Worm (Caenorhabditis elegans) whole organism, L3 larva: ENCODE results near the gene hmg-1.2.
A peak's percentile ranks its signal among the peaks of the same experiment; 100 is the strongest.

Source experiments
- R02D3.7 ChIP-seq: fragments of 150-350 bp; optimal IDR thresholded peaks from 2 replicates; lab custom pipeline; 2014; ENCODE audit warnings: missing biosample characterization, missing genetic modification characterization
- ama-1 ChIP-seq: fragments of 150-350 bp; optimal IDR thresholded peaks from 2 replicates; lab custom pipeline; 2018
- ceh-28 ChIP-seq: fragments of 150-350 bp; optimal IDR thresholded peaks from 2 replicates; lab custom pipeline; 2014; ENCODE audit warnings: missing biosample characterization, missing genetic modification reagents, missing genetic modification characterization
- ceh-82 ChIP-seq: fragments of 150-350 bp; optimal IDR thresholded peaks from 2 replicates; lab custom pipeline; 2014; ENCODE audit warnings: missing biosample characterization, missing genetic modification characterization
- egl-5 ChIP-seq: fragments of 150-350 bp; optimal IDR thresholded peaks from 2 replicates; lab custom pipeline; 2017; ENCODE audit warnings: missing biosample characterization, missing genetic modification reagents, missing genetic modification characterization, inconsistent platforms
- elt-3 ChIP-seq, 3 experiments: fragments of 150-350 bp in 1 of 3; sonication (generic microtip) in 2 of 3; optimal IDR thresholded peaks; 2 replicates in 2 of 3; 4 replicates in 1 of 3; lab custom pipeline; 2014 to 2017; ENCODE audit warnings: missing biosample characterization in 3 of 3, missing genetic modification characterization in 3 of 3
- eor-1 ChIP-seq, 2 experiments: fragments of 150-350 bp; optimal IDR thresholded peaks; 2 replicates each; lab custom pipeline; 2014 to 2018; ENCODE audit warnings: missing biosample characterization in 2 of 2, missing genetic modification characterization in 2 of 2
- fkh-10 ChIP-seq: sonication (generic microtip); optimal IDR thresholded peaks from 2 replicates; lab custom pipeline; 2017; ENCODE audit warnings: missing biosample characterization, missing genetic modification reagents, missing genetic modification characterization
- lin-15B ChIP-seq: fragments of 150-350 bp; optimal IDR thresholded peaks from 2 replicates; lab custom pipeline; 2014; ENCODE audit warnings: missing biosample characterization, missing genetic modification characterization
- nhr-11 ChIP-seq: fragments of 150-350 bp; optimal IDR thresholded peaks from 2 replicates; lab custom pipeline; 2014; ENCODE audit warnings: missing biosample characterization, missing genetic modification characterization
- nhr-237 ChIP-seq: fragments of 150-350 bp; optimal IDR thresholded peaks from 2 replicates; lab custom pipeline; 2014; ENCODE audit warnings: missing biosample characterization, missing genetic modification characterization
- nhr-28 ChIP-seq: fragments of 150-350 bp; optimal IDR thresholded peaks from 2 replicates; lab custom pipeline; 2014; ENCODE audit warnings: missing biosample characterization, missing genetic modification characterization
- nhr-43 ChIP-seq: sonication (generic microtip); optimal IDR thresholded peaks from 2 replicates; lab custom pipeline; 2016; ENCODE audit warnings: mild to moderate bottlenecking, missing genetic modification characterization, missing compliant biosample characterization; ENCODE audit not compliant: poor library complexity, severe bottlenecking
- nhr-77 ChIP-seq: fragments of 150-350 bp; optimal IDR thresholded peaks from 2 replicates; lab custom pipeline; 2014; ENCODE audit warnings: missing biosample characterization, missing genetic modification characterization
- pha-4 ChIP-seq: fragments of 150-350 bp; optimal IDR thresholded peaks from 2 replicates; lab custom pipeline; 2014; ENCODE audit warnings: missing biosample characterization, missing genetic modification reagents, missing genetic modification characterization
- unc-62 ChIP-seq: fragments of 150-350 bp; sonication (generic microtip); optimal IDR thresholded peaks from 4 replicates; lab custom pipeline; 2014; ENCODE audit warnings: missing biosample characterization, missing genetic modification reagents, missing genetic modification characterization
- zag-1 ChIP-seq: fragments of 150-350 bp; optimal IDR thresholded peaks from 2 replicates; lab custom pipeline; 2014; ENCODE audit warnings: missing biosample characterization, missing genetic modification characterization

Gene hmg-1.2

DNA sequence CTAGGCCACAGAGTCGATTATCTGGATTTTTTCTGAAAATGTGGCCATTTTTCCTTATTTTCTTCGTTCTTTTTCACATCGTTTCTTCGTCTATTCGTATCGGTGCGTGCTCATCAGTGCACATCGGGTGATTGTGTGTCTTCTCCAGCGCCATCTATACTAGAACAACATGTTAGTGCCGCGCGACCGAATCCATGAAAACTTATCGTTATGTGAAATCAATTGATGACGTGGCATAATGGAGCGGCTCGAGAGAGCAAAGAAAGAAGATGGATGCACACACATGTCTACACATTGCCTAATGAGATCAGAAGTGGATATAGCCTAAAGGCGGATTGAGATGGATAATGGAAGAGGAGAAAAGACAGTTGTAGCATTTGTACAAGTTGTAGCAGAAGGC, 32.1 kb downstream of the hmg-1.2 start:
- TF ChIP-seq pha-4 (tag; lab: Kevin White, UChicago) (no peak), nhr-77 (no peak), zag-1 (tag; lab: Kevin White, UChicago) (no peak)

- no peak for TF ChIP-seq ceh-28 (tag; lab: Kevin White, UChicago)
- TF ChIP-seq lin-15B (tag; lab: Kevin White, UChicago), result no peak
- no peak for TF ChIP-seq nhr-43 (tag; lab: Kevin White, UChicago)
These were observed 35.3 kb downstream of the hmg-1.2 start for ce11 chrIII:6315515-6315914.

DNA sequence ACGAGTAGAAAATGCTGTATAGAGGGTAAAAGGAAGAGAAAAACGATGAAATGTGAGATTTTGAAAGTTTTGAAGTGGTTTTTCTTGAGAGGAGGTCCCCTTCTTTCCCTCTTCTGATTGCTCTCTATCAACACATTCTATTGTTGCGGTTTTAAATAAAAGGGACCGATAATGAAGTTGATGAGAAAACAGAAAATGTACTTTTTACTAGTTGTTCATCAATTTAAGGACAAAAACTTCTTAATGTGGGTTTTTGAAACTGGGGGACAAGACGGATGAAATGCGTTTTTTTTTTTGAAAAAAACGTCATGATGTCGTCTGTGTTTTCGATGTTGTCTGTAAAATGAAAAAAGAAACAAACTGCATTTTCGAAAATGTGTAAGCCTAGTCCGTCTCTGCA, 36.6 kb downstream of the hmg-1.2 start:
- TF ChIP-seq ceh-82 (tag; lab: Kevin White, UChicago) (no peak), nhr-11 (tag; lab: Kevin White, UChicago) (no peak)
- TF ChIP-seq, all 47 proteins: peak for 0

DNA sequence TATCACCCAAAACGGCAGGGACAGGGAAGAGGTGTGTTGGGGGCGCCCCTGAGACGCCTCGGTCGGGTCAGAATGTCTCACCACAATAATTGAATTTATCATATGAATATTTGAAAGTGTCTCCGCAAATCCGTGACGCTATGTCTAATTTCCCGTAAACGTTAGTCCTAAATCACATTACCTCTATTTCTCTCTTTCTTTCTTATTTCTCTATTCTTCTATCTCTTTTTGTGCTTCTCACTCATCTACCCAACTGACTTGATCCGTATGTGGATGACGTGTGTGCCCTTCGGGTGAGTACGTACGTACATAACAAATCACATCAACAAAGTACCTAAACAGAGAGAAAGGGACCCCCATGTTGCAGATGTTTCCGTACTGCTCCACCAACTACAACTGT, 37.2 kb downstream of the hmg-1.2 start:
- TF ChIP-seq fkh-10 (GFP tag; lab: Kevin White, UChicago), result peak; percentile 96
- TF ChIP-seq nhr-11 (tag; lab: Kevin White, UChicago), result no peak

- no peak for TF ChIP-seq ama-1
- TF ChIP-seq nhr-43 (tag; lab: Kevin White, UChicago), result no peak
- TF ChIP-seq eor-1 (tag; optimal IDR thresholded peaks at IDR 0.05; lab: Kevin White, UChicago), result no peak
- no peak for TF ChIP-seq ceh-28 (tag; lab: Kevin White, UChicago)
- no peak for TF ChIP-seq unc-62 (GFP tag; lab: Kevin White, UChicago)
- no peak for TF ChIP-seq fkh-10 (GFP tag; lab: Kevin White, UChicago)
- no peak for TF ChIP-seq egl-5 (tag; lab: Kevin White, UChicago)
- TF ChIP-seq nhr-28 (tag; lab: Kevin White, UChicago), result no peak
These were observed 44.0 kb downstream of the hmg-1.2 start, which contains the start of gene C56G2.5 for ce11 chrIII:6324139-6324538. Gene C56G2.5 (minus strand): TSS chrIII:6324239.

ce11 chrIII:6331211-6331782, 51.1 kb downstream of the hmg-1.2 start, which contains the start of gene C56G2.4:
Gene C56G2.4 (plus strand): TSS chrIII:6331732.
- TF ChIP-seq nhr-237 (tag; lab: Kevin White, UChicago) (no peak), ama-1 (no peak), R02D3.7 (tag; lab: Kevin White, UChicago) (no peak), elt-3 (tag; optimal IDR thresholded peaks at IDR 0.05; lab: Kevin White, UChicago) (no peak)
